Worm (Caenorhabditis elegans) whole organism, L1 larva: Measurements from ENCODE around the gene C53A5.2.

ENCODE experiments used
- C16A3.4 ChIP-seq: fragments of 150-350 bp; optimal IDR thresholded peaks from 2 replicates; lab custom pipeline; 2014; ENCODE audit warnings: missing biosample characterization, missing genetic modification characterization
- ama-1 ChIP-seq: fragments of 150-350 bp; optimal IDR thresholded peaks from 2 replicates; lab custom pipeline; 2014
- ceh-82 ChIP-seq, 3 experiments: fragments of 150-350 bp in 1 of 3; sonication (generic microtip) in 2 of 3; optimal IDR thresholded peaks; 2 replicates each; lab custom pipeline; 2014 to 2017; ENCODE audit warnings: missing biosample characterization in 3 of 3, missing genetic modification characterization in 3 of 3
- ceh-88 ChIP-seq: fragments of 200-800 bp; sonication (Bioruptor generic); IDR thresholded peaks from 2 replicates; pipeline ENCODE4 v1.3.6; 2022; ENCODE audit warnings: missing genetic modification characterization, missing compliant biosample characterization
- ceh-90 ChIP-seq: sonication (generic microtip); optimal IDR thresholded peaks from 2 replicates; lab custom pipeline; 2016; ENCODE audit warnings: missing genetic modification characterization, missing compliant biosample characterization
- dpl-1 ChIP-seq, 3 experiments: fragments of 150-350 bp in 2 of 3; sonication (generic microtip) in 1 of 3; optimal IDR thresholded peaks; 2 replicates each; lab custom pipeline; 2014 to 2017; ENCODE audit warnings: missing biosample characterization in 3 of 3, missing genetic modification characterization in 3 of 3, missing genetic modification reagents in 3 of 3
- dsc-1 ChIP-seq: sonication (generic microtip); optimal IDR thresholded peaks from 2 replicates; lab custom pipeline; 2016; ENCODE audit warnings: mild to moderate bottlenecking, missing genetic modification characterization, missing compliant biosample characterization
- efl-1 ChIP-seq, 4 experiments: fragments of 150-350 bp; optimal IDR thresholded peaks in 3 of 4; peaks in 1 of 4; 1 replicate in 1 of 4; 2 replicates in 3 of 4; lab custom pipeline; 2014; ENCODE audit warnings: missing biosample characterization in 2 of 4, missing genetic modification characterization in 2 of 4, missing genetic modification reagents in 2 of 4
- egl-27 ChIP-seq, 2 experiments: fragments of 150-350 bp in 1 of 2; sonication (generic microtip); optimal IDR thresholded peaks; 3 replicates each; lab custom pipeline; 2017 to 2018; ENCODE audit warnings: missing biosample characterization in 2 of 2, missing genetic modification characterization in 2 of 2, missing genetic modification reagents in 2 of 2
- ets-5 ChIP-seq: fragments of 200-800 bp; sonication (Bioruptor generic); IDR thresholded peaks from 2 replicates; pipeline ENCODE4 v1.3.6; 2022; ENCODE audit warnings: missing genetic modification characterization, missing compliant biosample characterization
- fkh-8 ChIP-seq: sonication (generic microtip); optimal IDR thresholded peaks from 2 replicates; lab custom pipeline; 2016; ENCODE audit warnings: mild to moderate bottlenecking, missing genetic modification characterization, missing compliant biosample characterization
- grh-1 ChIP-seq: fragments of 200-800 bp; sonication (Bioruptor generic); IDR thresholded peaks from 2 replicates; pipeline ENCODE4 v1.3.6; 2022; ENCODE audit warnings: missing genetic modification reagents, missing genetic modification characterization, missing compliant biosample characterization
- hlh-17 ChIP-seq: fragments of 200-800 bp; sonication (Bioruptor generic); optimal IDR thresholded peaks from 2 replicates; lab custom pipeline; 2018; ENCODE audit warnings: missing genetic modification characterization, mild to moderate bottlenecking, missing compliant biosample characterization, moderate library complexity, borderline replicate concordance
- hpl-2 ChIP-seq: fragments of 150-350 bp; optimal IDR thresholded peaks from 2 replicates; lab custom pipeline; 2014; ENCODE audit warnings: missing biosample characterization, missing genetic modification reagents, missing genetic modification characterization
- lin-15B ChIP-seq: fragments of 150-350 bp; sonication (generic microtip); optimal IDR thresholded peaks from 3 replicates; lab custom pipeline; 2014; ENCODE audit warnings: missing biosample characterization, missing genetic modification characterization
- lin-35 ChIP-seq, 2 experiments: fragments of 150-350 bp; optimal IDR thresholded peaks; 2 replicates each; lab custom pipeline; 2014; ENCODE audit warnings: missing biosample characterization in 2 of 2, missing genetic modification characterization in 2 of 2, missing genetic modification reagents in 2 of 2
- lin-39 ChIP-seq: fragments of 150-350 bp; optimal IDR thresholded peaks from 2 replicates; lab custom pipeline; 2014; ENCODE audit warnings: missing biosample characterization, missing genetic modification reagents, missing genetic modification characterization
- lsy-2 ChIP-seq, 2 experiments: fragments of 150-350 bp; optimal IDR thresholded peaks; 2 replicates each; lab custom pipeline; 2014; ENCODE audit warnings: missing biosample characterization in 2 of 2, missing genetic modification characterization in 2 of 2
- mab-9 ChIP-seq: fragments of 200-800 bp; sonication (Bioruptor generic); IDR thresholded peaks from 2 replicates; pipeline ENCODE4 v1.3.6; 2022; ENCODE audit warnings: missing genetic modification reagents, missing genetic modification characterization, missing compliant biosample characterization
- mdl-1 ChIP-seq, 2 experiments: fragments of 150-350 bp; optimal IDR thresholded peaks; 2 replicates each; lab custom pipeline; 2014 to 2017; ENCODE audit warnings: missing biosample characterization in 2 of 2, missing genetic modification characterization in 2 of 2, inconsistent platforms in 1 of 2
- mef-2 ChIP-seq: fragments of 150-350 bp; optimal IDR thresholded peaks from 2 replicates; lab custom pipeline; 2014; ENCODE audit warnings: missing biosample characterization, missing genetic modification characterization
- nhr-11 ChIP-seq: fragments of 150-350 bp; optimal IDR thresholded peaks from 2 replicates; lab custom pipeline; 2014; ENCODE audit warnings: missing biosample characterization, missing genetic modification characterization
- nhr-19 ChIP-seq: fragments of 200-800 bp; sonication (Bioruptor generic); conservative IDR thresholded peaks from 2 replicates; pipeline ENCODE4 v1.3.6; 2022; ENCODE audit warnings: missing genetic modification characterization, missing compliant biosample characterization
- nhr-20 ChIP-seq: sonication (generic microtip); optimal IDR thresholded peaks from 2 replicates; lab custom pipeline; 2016; ENCODE audit warnings: mild to moderate bottlenecking, missing genetic modification characterization, missing compliant biosample characterization
- nhr-28 ChIP-seq: fragments of 150-350 bp; optimal IDR thresholded peaks from 2 replicates; lab custom pipeline; 2014; ENCODE audit warnings: missing biosample characterization, missing genetic modification characterization
- nhr-47 ChIP-seq: sonication (generic microtip); optimal IDR thresholded peaks from 2 replicates; lab custom pipeline; 2016; ENCODE audit warnings: mild to moderate bottlenecking, missing genetic modification characterization, moderate library complexity, missing compliant biosample characterization
- nhr-71 ChIP-seq: sonication (generic microtip); optimal IDR thresholded peaks from 2 replicates; lab custom pipeline; 2016; ENCODE audit warnings: mild to moderate bottlenecking, missing genetic modification characterization, moderate library complexity, missing compliant biosample characterization
- nhr-84 ChIP-seq: sonication (generic microtip); optimal IDR thresholded peaks from 2 replicates; lab custom pipeline; 2017; ENCODE audit warnings: missing biosample characterization, missing genetic modification characterization
- nhr-85 ChIP-seq: sonication (generic microtip); peaks from one replicate; lab custom pipeline; 2016; ENCODE audit warnings: missing genetic modification characterization, inconsistent platforms, missing compliant biosample characterization
- nhr-90 ChIP-seq: sonication (generic microtip); optimal IDR thresholded peaks from 2 replicates; lab custom pipeline; 2016; ENCODE audit warnings: mild to moderate bottlenecking, missing genetic modification characterization, missing compliant biosample characterization; ENCODE audit not compliant: poor library complexity
- pag-3 ChIP-seq: sonication (generic microtip); optimal IDR thresholded peaks from 2 replicates; lab custom pipeline; 2017; ENCODE audit warnings: missing genetic modification characterization, mild to moderate bottlenecking, missing compliant biosample characterization, antibody characterized with exemption, borderline replicate concordance; ENCODE audit not compliant: insufficient read depth
- pax-3 ChIP-seq: fragments of 200-800 bp; sonication (Bioruptor generic); optimal IDR thresholded peaks from 2 replicates; lab custom pipeline; 2018; ENCODE audit warnings: mild to moderate bottlenecking, missing genetic modification characterization, moderate library complexity, missing compliant biosample characterization
- rnt-1 ChIP-seq: sonication (generic microtip); optimal IDR thresholded peaks from 2 replicates; lab custom pipeline; 2016; ENCODE audit warnings: mild to moderate bottlenecking, missing genetic modification characterization, moderate library complexity, missing compliant biosample characterization
- skn-1 ChIP-seq: fragments of 150-350 bp; optimal IDR thresholded peaks from 2 replicates; lab custom pipeline; 2014; ENCODE audit warnings: missing biosample characterization, missing genetic modification characterization
- snu-23 ChIP-seq: sonication (generic microtip); optimal IDR thresholded peaks from 2 replicates; lab custom pipeline; 2016; ENCODE audit warnings: missing genetic modification characterization, missing compliant biosample characterization
- sox-4 ChIP-seq: sonication (generic microtip); optimal IDR thresholded peaks from 2 replicates; lab custom pipeline; 2016; ENCODE audit warnings: missing genetic modification characterization, missing compliant biosample characterization
- swsn-7 ChIP-seq: sonication (generic microtip); optimal IDR thresholded peaks from 2 replicates; lab custom pipeline; 2016; ENCODE audit warnings: missing genetic modification characterization, missing compliant biosample characterization
- tbx-2 ChIP-seq: sonication (generic microtip); optimal IDR thresholded peaks from 2 replicates; lab custom pipeline; 2016; ENCODE audit warnings: missing genetic modification characterization, missing compliant biosample characterization
- unc-130 ChIP-seq: fragments of 150-350 bp; optimal IDR thresholded peaks from 2 replicates; lab custom pipeline; 2017; ENCODE audit warnings: missing biosample characterization, missing genetic modification characterization, inconsistent platforms
- unc-62 ChIP-seq: fragments of 150-350 bp; optimal IDR thresholded peaks from 2 replicates; lab custom pipeline; 2014; ENCODE audit warnings: missing biosample characterization, missing genetic modification reagents, missing genetic modification characterization
- xbp-1 ChIP-seq: sonication (generic microtip); optimal IDR thresholded peaks from 2 replicates; lab custom pipeline; 2016; ENCODE audit warnings: missing genetic modification characterization, missing compliant biosample characterization
- ztf-11 ChIP-seq, 2 experiments: sonication (generic microtip); optimal IDR thresholded peaks; 2 replicates each; lab custom pipeline; 2016 to 2017; ENCODE audit warnings: missing genetic modification characterization in 2 of 2, missing biosample characterization in 1 of 2, missing compliant biosample characterization in 1 of 2
- ztf-4 ChIP-seq: fragments of 150-350 bp; optimal IDR thresholded peaks from 2 replicates; lab custom pipeline; 2014; ENCODE audit warnings: missing biosample characterization, missing genetic modification characterization

Gene C53A5.2

DNA sequence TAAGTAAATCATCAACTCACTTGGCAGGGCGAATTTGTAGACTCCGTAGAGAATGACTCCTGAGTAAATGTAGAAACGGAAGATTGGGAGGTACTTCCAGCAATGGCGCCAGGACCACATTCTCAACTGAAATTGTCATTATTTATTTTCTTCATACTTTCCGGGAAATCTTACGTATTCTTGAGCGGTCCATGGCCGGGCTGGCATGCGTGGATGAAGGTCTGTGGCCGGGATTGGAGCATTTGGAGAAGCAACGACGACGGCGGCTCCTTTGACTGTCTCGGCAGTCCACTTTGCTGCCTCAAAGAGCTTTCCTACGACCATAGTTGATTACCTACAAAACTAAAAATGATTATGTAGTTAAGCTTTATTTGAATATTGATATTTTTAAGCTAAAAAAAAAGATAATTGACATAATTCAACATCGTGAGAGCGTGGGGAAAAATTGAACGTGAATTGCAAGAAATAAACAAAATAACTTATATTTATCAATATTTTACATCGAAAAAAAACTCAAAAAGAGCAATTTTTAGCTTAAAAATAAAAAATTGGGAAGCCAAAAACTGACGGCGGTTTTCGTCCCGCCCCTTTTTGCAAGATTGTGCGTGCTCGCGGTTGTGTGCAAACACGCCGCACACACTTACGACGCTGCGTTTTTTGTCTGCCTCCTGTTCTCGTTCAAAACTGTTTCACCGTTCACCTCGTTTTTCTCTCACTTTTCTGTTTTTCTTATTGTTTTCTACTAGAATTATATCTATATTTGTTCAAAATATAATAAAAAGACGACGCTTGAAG lies 980 bp upstream of the C53A5.2 start, which contains the start of gene ril-1:
Gene ril-1 (minus strand): TSS at position 342 of the 795 bp plus-strand sequence.
- TF ChIP-seq mef-2 (tag; lab: Kevin White, UChicago) (no peak), nhr-71 (tag; lab: Kevin White, UChicago) (peak; percentile 55), nhr-19 (GFP tag; lab: Robert Waterston, UW) (no peak; the same call in 1 of the 2 replicates), nhr-20 (tag; lab: Kevin White, UChicago) (peak; percentile 25), ceh-82 (tag; optimal IDR thresholded peaks at IDR 0.05; lab: Kevin White, UChicago) (peak; percentile 2 to 40 (median 32)), snu-23 (peak; percentile 50), sox-4 (tag; lab: Kevin White, UChicago) (no peak), rnt-1 (tag; lab: Kevin White, UChicago) (peak; percentile 35), unc-130 (tag; lab: Kevin White, UChicago) (peak; percentile 14), nhr-47 (tag; lab: Kevin White, UChicago) (peak; percentile 38), nhr-90 (peak; percentile 44), xbp-1 (tag; lab: Kevin White, UChicago) (peak; percentile 15), lin-35 (GFP tag; optimal IDR thresholded peaks at IDR 0.05; lab: Kevin White, UChicago) (peak; percentile 23 to 57), dpl-1 (GFP tag; optimal IDR thresholded peaks at IDR 0.05; lab: Kevin White, UChicago) (peak in 2 of 3 experiments; percentile 30 to 31), nhr-28 (tag; lab: Kevin White, UChicago) (no peak), C16A3.4 (tag; lab: Kevin White, UChicago) (peak; percentile 53), lsy-2 (tag; optimal IDR thresholded peaks at IDR 0.05; lab: Kevin White, UChicago) (peak; percentile 27 to 58), fkh-8 (tag; lab: Kevin White, UChicago) (peak; percentile 34), swsn-7 (tag; lab: Kevin White, UChicago) (peak; percentile 21), nhr-85 (tag; lab: Kevin White, UChicago) (peak; percentile 67), skn-1 (tag; lab: Kevin White, UChicago) (peak; percentile 40), dsc-1 (tag; lab: Kevin White, UChicago) (peak; percentile 10), ztf-4 (no peak), tbx-2 (peak; percentile 5), efl-1 (optimal IDR thresholded peaks at IDR 0.05; lab: Kevin White, UChicago) (peak; percentile 38 to 41), efl-1 (GFP tag; optimal IDR thresholded peaks at IDR 0.05 in 1 of 2; lab: Kevin White, UChicago) (peak; percentile 6 to 85), mdl-1 (tag; optimal IDR thresholded peaks at IDR 0.05; lab: Kevin White, UChicago) (peak in 1 of 2 experiments; percentile 8), hpl-2 (GFP tag; lab: Kevin White, UChicago) (no peak)

DNA sequence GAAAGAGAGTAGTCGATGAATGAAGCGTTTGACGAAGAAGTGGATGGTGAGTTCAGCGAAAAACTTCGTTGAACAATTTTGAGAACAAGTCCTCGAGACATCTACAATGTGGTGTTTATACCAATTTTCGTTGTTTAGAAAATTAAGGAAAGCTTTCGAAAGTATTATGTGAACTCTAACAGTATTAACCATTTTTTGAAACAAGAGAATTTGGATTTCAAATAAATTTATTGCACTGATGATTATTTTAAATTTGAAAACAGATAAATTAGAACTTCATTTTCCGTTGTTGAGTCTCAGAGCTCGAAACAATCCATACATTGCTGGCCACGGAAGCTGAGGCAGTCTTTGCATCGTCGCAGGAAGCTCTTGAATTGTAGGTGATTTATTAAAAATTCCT lies 491 bp downstream of the C53A5.2 start, which contains the start of gene C53A5.16:
Gene C53A5.16 (minus strand): TSS at position 101 of the 400 bp plus-strand sequence.
- peak; percentile 37 for TF ChIP-seq ama-1 (lab: Kevin White, UChicago)
- no peak for TF ChIP-seq nhr-85 (tag; lab: Kevin White, UChicago)

DNA sequence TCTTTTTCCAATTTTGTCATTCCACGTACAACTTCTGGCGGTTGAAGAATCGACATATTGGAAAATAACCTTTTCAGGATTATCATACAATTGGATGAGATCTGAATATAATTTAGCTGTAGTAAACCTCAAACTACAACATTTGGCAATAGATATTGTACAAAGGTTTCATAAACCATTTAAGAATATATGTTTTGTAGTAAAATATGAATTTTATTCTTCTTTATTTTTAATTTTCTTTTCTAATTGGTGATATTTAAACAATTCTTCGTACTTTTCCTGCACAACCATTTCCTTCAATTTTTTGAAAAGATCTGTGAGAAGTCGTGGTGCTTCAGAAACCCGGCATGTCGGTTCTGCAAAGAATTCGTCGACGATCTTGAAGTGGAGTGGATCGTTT lies 2.0 kb downstream of the C53A5.2 start, which contains the start of gene C53A5.17:
Gene C53A5.17 (minus strand): TSS at position 101 of the 400 bp plus-strand sequence.
- TF ChIP-seq lin-15B (tag; lab: Kevin White, UChicago) (no peak), pag-3 (no peak), ets-5 (GFP tag; lab: Robert Waterston, UW) (no peak), nhr-84 (tag; lab: Kevin White, UChicago) (no peak), sox-4 (tag; lab: Kevin White, UChicago) (no peak), egl-27 (tag; optimal IDR thresholded peaks at IDR 0.05; lab: Kevin White, UChicago) (no peak), nhr-11 (tag; lab: Kevin White, UChicago) (no peak), ztf-11 (tag; optimal IDR thresholded peaks at IDR 0.05; lab: Kevin White, UChicago) (no peak), unc-62 (GFP tag; lab: Kevin White, UChicago) (no peak), nhr-19 (GFP tag; lab: Robert Waterston, UW) (no peak), ceh-88 (GFP tag; lab: Robert Waterston, UW) (no peak), hlh-17 (GFP tag; lab: Kevin White, UChicago) (no peak), grh-1 (GFP tag; lab: Robert Waterston, UW) (no peak), xbp-1 (tag; lab: Kevin White, UChicago) (no peak), ceh-90 (no peak), mab-9 (GFP tag; lab: Robert Waterston, UW) (no peak), pax-3 (tag; lab: Kevin White, UChicago) (no peak), lin-39 (tag; lab: Kevin White, UChicago) (no peak)
